Worm (Caenorhabditis elegans) whole organism, early embryonic: ENCODE data around the gene srh-258.

ENCODE experiments used
- F13C5.2 ChIP-seq: sonication (generic microtip); optimal IDR thresholded peaks from 2 replicates; lab custom pipeline; 2017; ENCODE audit warnings: mild to moderate bottlenecking, missing genetic modification characterization, inconsistent platforms, missing compliant biosample characterization
- ama-1 ChIP-seq: fragments of 150-350 bp; optimal IDR thresholded peaks from 2 replicates; lab custom pipeline; 2014
- hmg-4 ChIP-seq: fragments of 200-800 bp; sonication (Bioruptor generic); optimal IDR thresholded peaks from 2 replicates; lab custom pipeline; 2018; ENCODE audit warnings: mild to moderate bottlenecking, missing genetic modification characterization, missing compliant biosample characterization
- pes-1 ChIP-seq: fragments of 200-800 bp; sonication (Bioruptor generic); IDR thresholded peaks from 2 replicates; pipeline ENCODE4 v1.3.6; 2022; ENCODE audit warnings: missing genetic modification reagents, missing genetic modification characterization, missing compliant biosample characterization
- sea-1 ChIP-seq: fragments of 200-800 bp; sonication (Bioruptor generic); conservative IDR thresholded peaks from 2 replicates; pipeline ENCODE4 v1.3.6; 2022; ENCODE audit warnings: missing genetic modification characterization, missing compliant biosample characterization
- tbx-37 ChIP-seq: fragments of 200-800 bp; sonication (Bioruptor generic); conservative IDR thresholded peaks from 2 replicates; pipeline ENCODE4 v1.3.6; 2022; ENCODE audit warnings: missing genetic modification reagents, missing genetic modification characterization, missing compliant biosample characterization
- tra-4 ChIP-seq: sonication (generic microtip); optimal IDR thresholded peaks from 2 replicates; lab custom pipeline; 2017; ENCODE audit warnings: missing genetic modification characterization, missing compliant biosample characterization

ce11 chrV:15367770-15368169, 37.2 kb upstream of the srh-258 start:
- TF ChIP-seq tbx-37 (GFP tag; lab: Robert Waterston, UW) (no peak), sea-1 (GFP tag; lab: Robert Waterston, UW) (no peak), ama-1 (no peak), hmg-4 (no peak), tra-4 (tag; lab: Kevin White, UChicago) (no peak), F13C5.2 (tag; lab: Kevin White, UChicago) (no peak), pes-1 (GFP tag; lab: Robert Waterston, UW) (no peak)
